Worm (Caenorhabditis elegans) whole organism, early embryonic: ENCODE data around the gene enol-1.
A peak's percentile ranks its signal among the peaks of the same experiment; 100 is the strongest.

Experiments used
- B0310.2 ChIP-seq: sonication (generic microtip); optimal IDR thresholded peaks from 2 replicates; lab custom pipeline; 2016; ENCODE audit warnings: mild to moderate bottlenecking, missing genetic modification characterization, missing compliant biosample characterization
- F13C5.2 ChIP-seq: sonication (generic microtip); optimal IDR thresholded peaks from 2 replicates; lab custom pipeline; 2017; ENCODE audit warnings: mild to moderate bottlenecking, missing genetic modification characterization, inconsistent platforms, missing compliant biosample characterization
- aly-1 ChIP-seq: sonication (generic microtip); optimal IDR thresholded peaks from 2 replicates; lab custom pipeline; 2016; ENCODE audit warnings: missing genetic modification characterization, missing compliant biosample characterization
- ama-1 ChIP-seq: fragments of 150-350 bp; optimal IDR thresholded peaks from 2 replicates; lab custom pipeline; 2014
- ceh-13 ChIP-seq: fragments of 200-800 bp; sonication (Bioruptor generic); optimal IDR thresholded peaks from 2 replicates; lab custom pipeline; 2018; ENCODE audit warnings: mild to moderate bottlenecking, missing genetic modification characterization, missing compliant biosample characterization
- ceh-36 ChIP-seq: sonication (generic microtip); optimal IDR thresholded peaks from 2 replicates; lab custom pipeline; 2016; ENCODE audit warnings: missing genetic modification characterization, inconsistent platforms, missing compliant biosample characterization
- ets-7 ChIP-seq: sonication (generic microtip); optimal IDR thresholded peaks from 2 replicates; lab custom pipeline; 2016; ENCODE audit warnings: missing genotype, missing genetic modification characterization, missing compliant biosample characterization
- flt-1 ChIP-seq: fragments of 200-800 bp; sonication (Bioruptor generic); IDR thresholded peaks from 2 replicates; pipeline ENCODE4 v1.3.6; 2022; ENCODE audit warnings: missing genetic modification characterization, missing compliant biosample characterization
- hmbx-1 ChIP-seq: sonication (generic microtip); optimal IDR thresholded peaks from 2 replicates; lab custom pipeline; 2016; ENCODE audit warnings: mild to moderate bottlenecking, missing genetic modification characterization, missing compliant biosample characterization
- hmg-4 ChIP-seq: fragments of 200-800 bp; sonication (Bioruptor generic); optimal IDR thresholded peaks from 2 replicates; lab custom pipeline; 2018; ENCODE audit warnings: mild to moderate bottlenecking, missing genetic modification characterization, missing compliant biosample characterization
- hnd-1 ChIP-seq: sonication (generic microtip); optimal IDR thresholded peaks from 2 replicates; lab custom pipeline; 2016; ENCODE audit warnings: missing genetic modification characterization, missing compliant biosample characterization
- pes-1 ChIP-seq: fragments of 200-800 bp; sonication (Bioruptor generic); IDR thresholded peaks from 2 replicates; pipeline ENCODE4 v1.3.6; 2022; ENCODE audit warnings: missing genetic modification reagents, missing genetic modification characterization, missing compliant biosample characterization
- scrt-1 ChIP-seq: fragments of 200-800 bp; sonication (Bioruptor generic); IDR thresholded peaks from 2 replicates; pipeline ENCODE4 v1.3.6; 2022; ENCODE audit warnings: missing genetic modification characterization, missing compliant biosample characterization
- sea-1 ChIP-seq: fragments of 200-800 bp; sonication (Bioruptor generic); conservative IDR thresholded peaks from 2 replicates; pipeline ENCODE4 v1.3.6; 2022; ENCODE audit warnings: missing genetic modification characterization, missing compliant biosample characterization
- tbx-11 ChIP-seq: fragments of 200-800 bp; sonication (Bioruptor generic); IDR thresholded peaks from 2 replicates; pipeline ENCODE4 v1.3.6; 2022; ENCODE audit warnings: missing genetic modification characterization, missing compliant biosample characterization
- tbx-37 ChIP-seq: fragments of 200-800 bp; sonication (Bioruptor generic); conservative IDR thresholded peaks from 2 replicates; pipeline ENCODE4 v1.3.6; 2022; ENCODE audit warnings: missing genetic modification reagents, missing genetic modification characterization, missing compliant biosample characterization
- tra-4 ChIP-seq: sonication (generic microtip); optimal IDR thresholded peaks from 2 replicates; lab custom pipeline; 2017; ENCODE audit warnings: missing genetic modification characterization, missing compliant biosample characterization

enol-1 gene

ce11 chrII:8895398-8895797, 35.4 kb upstream of the enol-1 start:
- TF ChIP-seq F13C5.2 (tag; lab: Kevin White, UChicago) (no peak), tbx-37 (no peak), ama-1 (no peak), tra-4 (tag; lab: Kevin White, UChicago) (no peak), hmbx-1 (tag; lab: Kevin White, UChicago) (no peak), ceh-13 (GFP tag; lab: Kevin White, UChicago) (no peak), ceh-36 (tag; lab: Kevin White, UChicago) (no peak), hnd-1 (tag; lab: Kevin White, UChicago) (no peak), aly-1 (tag; lab: Kevin White, UChicago) (no peak), ets-7 (tag; lab: Kevin White, UChicago) (no peak), flt-1 (GFP tag; lab: Robert Waterston, UW) (no peak), hmg-4 (GFP tag; lab: Kevin White, UChicago) (no peak)

ce11 chrII:8895895-8896294, 34.9 kb upstream of the enol-1 start:
- TF ChIP-seq flt-1 (GFP tag; lab: Robert Waterston, UW) (no peak), hmg-4 (GFP tag; lab: Kevin White, UChicago) (no peak), tbx-11 (GFP tag; lab: Robert Waterston, UW) (no peak), sea-1 (GFP tag; lab: Robert Waterston, UW) (no peak), hnd-1 (tag; lab: Kevin White, UChicago) (no peak)

ce11 chrII:8896541-8896940, 34.3 kb upstream of the enol-1 start, which contains the start of gene lat-1:
Gene lat-1 (plus strand): TSS chrII:8896841.
- TF ChIP-seq flt-1 (GFP tag; lab: Robert Waterston, UW): no peak
- no peak for TF ChIP-seq sea-1 (GFP tag; lab: Robert Waterston, UW)
- TF ChIP-seq ama-1: no peak
- no peak for TF ChIP-seq hnd-1 (tag; lab: Kevin White, UChicago)
- no peak for TF ChIP-seq tbx-37
- TF ChIP-seq B0310.2 (tag; lab: Kevin White, UChicago): no peak
- TF ChIP-seq ceh-13 (GFP tag; lab: Kevin White, UChicago): no peak
- TF ChIP-seq ets-7 (tag; lab: Kevin White, UChicago): no peak
- TF ChIP-seq ceh-36 (tag; lab: Kevin White, UChicago): no peak
- no peak for TF ChIP-seq tra-4 (tag; lab: Kevin White, UChicago)
- no peak for TF ChIP-seq pes-1 (GFP tag; lab: Robert Waterston, UW)
- no peak for TF ChIP-seq hmbx-1 (tag; lab: Kevin White, UChicago)
- no peak for TF ChIP-seq tbx-11 (GFP tag; lab: Robert Waterston, UW)
- TF ChIP-seq aly-1 (tag; lab: Kevin White, UChicago): no peak

- peak; percentile 64 for TF ChIP-seq ets-7 (tag; lab: Kevin White, UChicago)
- TF ChIP-seq ama-1: no peak
- no peak for TF ChIP-seq hmbx-1 (tag; lab: Kevin White, UChicago)
- no peak for TF ChIP-seq tbx-37
These were observed 33.6 kb upstream of the enol-1 start for ce11 chrII:8897244-8897643.

ce11 chrII:8898582-8899356, 32.0 kb upstream of the enol-1 start:
- TF ChIP-seq ama-1 (no peak), hmg-4 (GFP tag; lab: Kevin White, UChicago) (no peak), pes-1 (GFP tag; lab: Robert Waterston, UW) (no peak), aly-1 (tag; lab: Kevin White, UChicago) (no peak), tbx-11 (GFP tag; lab: Robert Waterston, UW) (no peak), scrt-1 (no peak), ceh-13 (GFP tag; lab: Kevin White, UChicago) (no peak), flt-1 (GFP tag; lab: Robert Waterston, UW) (no peak), tra-4 (tag; lab: Kevin White, UChicago) (no peak), B0310.2 (tag; lab: Kevin White, UChicago) (no peak), hnd-1 (tag; lab: Kevin White, UChicago) (no peak), hmbx-1 (tag; lab: Kevin White, UChicago) (no peak), ets-7 (tag; lab: Kevin White, UChicago) (no peak), F13C5.2 (tag; lab: Kevin White, UChicago) (no peak), tbx-37 (no peak), ceh-36 (tag; lab: Kevin White, UChicago) (no peak), sea-1 (GFP tag; lab: Robert Waterston, UW) (no peak)

ce11 chrII:8899357-8899748, 31.4 kb upstream of the enol-1 start:
- no peak for TF ChIP-seq B0310.2 (tag; lab: Kevin White, UChicago)
- TF ChIP-seq scrt-1: no peak
- TF ChIP-seq pes-1 (GFP tag; lab: Robert Waterston, UW): no peak
- no peak for TF ChIP-seq hmbx-1 (tag; lab: Kevin White, UChicago)
- no peak for TF ChIP-seq ama-1
- TF ChIP-seq hnd-1 (tag; lab: Kevin White, UChicago): no peak
- TF ChIP-seq flt-1 (GFP tag; lab: Robert Waterston, UW): no peak
- no peak for TF ChIP-seq ceh-36 (tag; lab: Kevin White, UChicago)
- TF ChIP-seq ceh-13 (GFP tag; lab: Kevin White, UChicago): no peak
- TF ChIP-seq F13C5.2 (tag; lab: Kevin White, UChicago): no peak
- TF ChIP-seq hmg-4 (GFP tag; lab: Kevin White, UChicago): no peak
- TF ChIP-seq tbx-37: no peak
- no peak for TF ChIP-seq aly-1 (tag; lab: Kevin White, UChicago)
- TF ChIP-seq tra-4 (tag; lab: Kevin White, UChicago): no peak
- no peak for TF ChIP-seq sea-1 (GFP tag; lab: Robert Waterston, UW)
- TF ChIP-seq ets-7 (tag; lab: Kevin White, UChicago): no peak
- TF ChIP-seq tbx-11 (GFP tag; lab: Robert Waterston, UW): no peak

- no peak for TF ChIP-seq tbx-11 (GFP tag; lab: Robert Waterston, UW)
- TF ChIP-seq ceh-13 (GFP tag; lab: Kevin White, UChicago): no peak
- TF ChIP-seq ama-1: no peak
- no peak for TF ChIP-seq pes-1 (GFP tag; lab: Robert Waterston, UW)
These were observed 26.9 kb upstream of the enol-1 start for ce11 chrII:8903871-8904270.
